Worm (Caenorhabditis elegans): ENCODE data around the gene M70.3.

DNA sequence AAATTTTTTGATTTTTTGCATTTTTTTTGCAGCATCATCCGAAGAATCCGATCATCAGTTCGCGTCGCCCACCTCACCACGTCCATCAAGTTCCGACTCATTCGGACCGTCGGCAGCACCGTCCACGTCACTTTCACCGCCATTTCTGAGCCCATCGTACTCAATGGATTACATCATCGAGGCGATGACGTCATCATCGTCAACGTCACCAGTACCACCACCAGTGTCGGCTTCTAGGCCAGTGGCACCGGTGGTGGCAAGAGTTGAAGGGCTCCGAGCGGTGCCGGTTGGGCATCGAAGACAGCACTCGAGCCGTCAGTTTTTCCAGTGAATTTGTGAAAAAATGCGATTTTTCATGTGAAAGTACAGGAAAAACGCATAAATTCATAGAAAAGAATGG lies 18.6 kb downstream of the M70.3 start:
- TF ChIP-seq rpc-1 (optimal IDR thresholded peaks at IDR 0.05) = no peak
- TF ChIP-seq rpc-1 (tag; optimal IDR thresholded peaks at IDR 0.05) = no peak
- no peak for TF ChIP-seq Y79H2A.3 (GFP tag; conservative IDR thresholded peaks at IDR 0.05)
- TF ChIP-seq F39B2.1 (GFP tag; IDR thresholded peaks at IDR 0.05) = no peak
- TF ChIP-seq attf-6 (GFP tag; IDR thresholded peaks at IDR 0.05) = no peak
- TF ChIP-seq ceh-79 (tag; optimal IDR thresholded peaks at IDR 0.05) = no peak
- no peak for TF ChIP-seq F49E8.2 (tag; optimal IDR thresholded peaks at IDR 0.05; ENCODE audit: insufficient read depth)
- no peak for TF ChIP-seq madf-8 (GFP tag; conservative IDR thresholded peaks at IDR 0.05)
- TF ChIP-seq Y56A3A.18 (GFP tag; IDR thresholded peaks at IDR 0.05) = no peak
- no peak for TF ChIP-seq unc-62 (GFP tag; optimal IDR thresholded peaks at IDR 0.05)
